Worm (Caenorhabditis elegans): ENCODE results near the gene C02H6.1.

The C02H6.1 gene

DNA sequence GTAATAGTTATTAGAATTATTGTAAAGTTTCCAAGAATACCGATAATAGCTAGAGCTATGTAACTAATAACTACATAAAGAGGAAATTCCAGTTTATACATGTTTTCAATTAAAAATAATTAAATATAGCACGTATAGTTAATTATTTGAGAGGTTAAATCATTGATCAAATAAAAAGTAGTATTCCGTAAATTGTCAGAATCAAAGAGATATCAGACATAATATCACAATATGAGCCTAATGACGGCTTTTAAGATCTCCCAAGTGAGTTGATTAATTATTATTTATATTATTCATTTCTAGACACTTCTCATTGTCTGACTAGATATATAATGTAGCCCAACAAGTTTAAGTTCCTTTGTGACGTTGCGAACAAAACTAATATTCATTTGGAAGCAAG lies 10.3 kb downstream of the C02H6.1 start, which contains the start of gene srsx-24:
Gene srsx-24 (minus strand): TSS at position 101 of the 400 bp plus-strand sequence.
- no peak for TF ChIP-seq nhr-12 (tag; optimal IDR thresholded peaks at IDR 0.05)
- TF ChIP-seq sea-2 (GFP tag; optimal IDR thresholded peaks at IDR 0.05) = no peak
- TF ChIP-seq aly-2 (tag; optimal IDR thresholded peaks at IDR 0.05) = no peak
- no peak for TF ChIP-seq nhr-77 (tag; optimal IDR thresholded peaks at IDR 0.05)
- no peak for TF ChIP-seq nhr-43 (tag; optimal IDR thresholded peaks at IDR 0.05; ENCODE audit: poor library complexity, severe bottlenecking)
- TF ChIP-seq ztf-4 (tag; optimal IDR thresholded peaks at IDR 0.05) = no peak
- TF ChIP-seq ama-1 (optimal IDR thresholded peaks at IDR 0.05) = no peak
- no peak for TF ChIP-seq unc-39 (tag; optimal IDR thresholded peaks at IDR 0.05)
- TF ChIP-seq mml-1 (tag; optimal IDR thresholded peaks at IDR 0.05) = no peak
- TF ChIP-seq lin-39 (tag; optimal IDR thresholded peaks at IDR 0.05) = no peak
- TF ChIP-seq daf-12 (tag; optimal IDR thresholded peaks at IDR 0.05) = no peak
- TF ChIP-seq elt-3 (tag; optimal IDR thresholded peaks at IDR 0.05) = no peak
- no peak for TF ChIP-seq unc-62 (GFP tag; optimal IDR thresholded peaks at IDR 0.05)
- no peak for TF ChIP-seq nhr-76 (tag; optimal IDR thresholded peaks at IDR 0.05)
- no peak for TF ChIP-seq nhr-28 (tag; optimal IDR thresholded peaks at IDR 0.05)
- TF ChIP-seq elt-1 (tag; optimal IDR thresholded peaks at IDR 0.05) = no peak
- TF ChIP-seq nhr-237 (tag; optimal IDR thresholded peaks at IDR 0.05) = no peak
- TF ChIP-seq snpc-4 (tag; optimal IDR thresholded peaks at IDR 0.05) = no peak
- TF ChIP-seq pha-4 (tag; optimal IDR thresholded peaks at IDR 0.05) = no peak

DNA sequence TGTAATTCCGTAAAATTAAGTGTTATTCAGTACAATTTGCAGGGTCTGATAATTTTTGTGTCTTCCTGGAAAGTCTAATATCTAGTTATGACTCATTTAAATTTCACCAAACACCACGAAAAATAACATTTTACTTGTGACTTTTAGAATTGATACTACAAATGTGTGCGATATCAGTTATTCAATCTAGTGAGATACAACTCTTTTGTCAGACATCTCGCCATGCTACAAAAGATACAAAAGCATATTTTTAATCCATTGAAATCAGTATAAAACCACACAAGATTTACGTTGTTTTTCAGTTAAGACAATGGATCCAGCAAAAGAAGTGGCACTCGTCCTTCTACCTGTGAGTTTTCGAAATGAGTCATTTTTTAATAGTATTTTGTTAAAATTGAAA lies 15.6 kb downstream of the C02H6.1 start, which contains the start of gene srx-56:
Gene srx-56 (plus strand): TSS at position 301 of the 400 bp plus-strand sequence.
- TF ChIP-seq nhr-23 (tag; optimal IDR thresholded peaks at IDR 0.05) = no peak
- TF ChIP-seq pha-4 (tag; optimal IDR thresholded peaks at IDR 0.05) = no peak
- no peak for TF ChIP-seq nhr-28 (tag; optimal IDR thresholded peaks at IDR 0.05)
- TF ChIP-seq fos-1 (tag; optimal IDR thresholded peaks at IDR 0.05) = no peak
- no peak for TF ChIP-seq skn-1 (tag; optimal IDR thresholded peaks at IDR 0.05)
- no peak for TF ChIP-seq daf-12 (tag; optimal IDR thresholded peaks at IDR 0.05)
- TF ChIP-seq nhr-67 (tag; optimal IDR thresholded peaks at IDR 0.05) = no peak
- TF ChIP-seq lin-39 (tag; optimal IDR thresholded peaks at IDR 0.05) = no peak

DNA sequence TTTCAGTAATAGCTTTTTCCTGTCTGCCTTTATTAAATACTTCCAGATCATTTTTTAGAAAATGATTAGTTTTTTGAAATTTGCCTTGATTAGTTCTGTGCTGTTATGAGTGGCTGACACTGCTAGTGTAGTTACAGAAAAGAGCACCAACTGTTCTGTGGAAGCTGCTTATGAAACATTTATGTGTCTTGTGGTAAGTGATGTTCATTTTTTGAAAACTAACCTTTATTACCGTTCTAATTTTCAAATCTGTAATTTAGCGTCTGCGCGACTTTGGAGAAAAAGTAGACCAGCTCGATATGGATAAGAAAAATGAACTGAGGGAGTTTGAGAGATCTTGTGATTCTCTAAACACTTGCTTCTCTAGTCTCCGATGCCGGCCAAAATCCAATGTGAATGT lies 20.1 kb downstream of the C02H6.1 start, which contains the start of gene srj-14:
Gene srj-14 (plus strand): TSS at position 131 of the 400 bp plus-strand sequence.
- TF ChIP-seq R02D3.7 (tag; optimal IDR thresholded peaks at IDR 0.05) = no peak
- TF ChIP-seq fos-1 (tag; optimal IDR thresholded peaks at IDR 0.05) = no peak
- no peak for TF ChIP-seq nhr-77 (tag; optimal IDR thresholded peaks at IDR 0.05)
- TF ChIP-seq mml-1 (tag; optimal IDR thresholded peaks at IDR 0.05) = no peak
- TF ChIP-seq egl-5 (tag; optimal IDR thresholded peaks at IDR 0.05) = no peak
- TF ChIP-seq skn-1 (tag; optimal IDR thresholded peaks at IDR 0.05) = no peak
- TF ChIP-seq elt-2 (tag; optimal IDR thresholded peaks at IDR 0.05) = no peak
- no peak for TF ChIP-seq elt-3 (tag; optimal IDR thresholded peaks at IDR 0.05)
- TF ChIP-seq tbx-2 (tag; optimal IDR thresholded peaks at IDR 0.05) = no peak
- TF ChIP-seq hmg-11 (tag; optimal IDR thresholded peaks at IDR 0.05) = no peak
- TF ChIP-seq ztf-4 (tag; optimal IDR thresholded peaks at IDR 0.05) = no peak

DNA sequence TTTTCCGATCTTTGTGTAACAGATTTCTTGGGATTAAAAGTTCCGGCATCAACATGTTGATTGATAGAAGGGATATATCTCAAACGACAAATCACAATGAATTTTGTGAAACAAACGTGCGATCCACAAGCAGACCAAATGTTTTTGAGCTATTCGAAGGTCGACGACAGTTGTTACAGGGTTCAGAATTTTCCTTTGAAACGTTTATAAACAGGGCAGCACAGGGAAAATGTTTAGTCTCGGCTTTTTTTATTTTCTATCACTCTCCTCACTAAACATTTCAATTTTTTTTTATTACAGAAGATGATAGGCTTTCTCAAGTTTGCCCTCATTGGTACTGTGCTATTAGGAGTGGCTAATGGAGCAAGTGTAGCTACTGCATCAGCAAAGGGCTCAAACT lies 24.7 kb downstream of the C02H6.1 start, which contains the start of gene exc-13:
Gene exc-13 (plus strand): TSS at position 301 of the 400 bp plus-strand sequence.
- no peak for TF ChIP-seq egl-5 (tag; optimal IDR thresholded peaks at IDR 0.05)
- TF ChIP-seq lin-39 (tag; optimal IDR thresholded peaks at IDR 0.05) = peak; percentile 2

DNA sequence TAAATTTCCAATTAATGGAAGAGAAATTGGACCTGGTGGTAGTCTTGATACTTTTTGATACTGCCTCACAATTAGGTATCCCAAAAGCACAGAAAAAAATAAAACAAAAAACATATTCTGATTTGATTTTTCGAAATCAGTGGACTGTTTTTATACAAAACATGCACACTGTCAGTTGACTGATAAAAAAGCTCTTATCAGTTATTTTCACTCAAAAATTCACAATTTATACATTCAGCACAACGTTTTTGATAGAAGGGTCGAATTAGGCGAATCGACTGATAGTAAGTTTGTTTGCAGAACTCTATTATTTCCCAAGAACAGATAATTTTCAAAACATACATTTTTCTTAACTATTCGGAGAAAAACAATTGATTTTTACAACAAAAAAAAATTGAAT lies 25.6 kb downstream of the C02H6.1 start, which contains the start of gene cyp-35A2:
Gene cyp-35A2 (minus strand): TSS at position 124 of the 400 bp plus-strand sequence.
- TF ChIP-seq elt-1 (tag; optimal IDR thresholded peaks at IDR 0.05) = no peak
- peak; percentile 79 for TF ChIP-seq pqm-1 (tag; optimal IDR thresholded peaks at IDR 0.05)
- no peak for TF ChIP-seq ceh-9 (tag; optimal IDR thresholded peaks at IDR 0.05)
- TF ChIP-seq mml-1 (tag; optimal IDR thresholded peaks at IDR 0.05) = no peak
- peak; percentile 86 for TF ChIP-seq elt-2 (tag; optimal IDR thresholded peaks at IDR 0.05)
- no peak for TF ChIP-seq zag-1 (tag; optimal IDR thresholded peaks at IDR 0.05)
- TF ChIP-seq nhr-77 (tag; optimal IDR thresholded peaks at IDR 0.05) = no peak
- TF ChIP-seq unc-39 (tag; optimal IDR thresholded peaks at IDR 0.05) = no peak
- TF ChIP-seq snpc-4 (tag; optimal IDR thresholded peaks at IDR 0.05) = no peak
- TF ChIP-seq mdl-1 (tag; optimal IDR thresholded peaks at IDR 0.05) = no peak
- TF ChIP-seq ztf-4 (tag; optimal IDR thresholded peaks at IDR 0.05) = no peak
- no peak for TF ChIP-seq nhr-43 (tag; optimal IDR thresholded peaks at IDR 0.05; ENCODE audit: poor library complexity, severe bottlenecking)
- TF ChIP-seq egl-27 (tag; optimal IDR thresholded peaks at IDR 0.05) = no peak
- TF ChIP-seq daf-12 (tag; optimal IDR thresholded peaks at IDR 0.05) = no peak
- TF ChIP-seq skn-1 (tag; optimal IDR thresholded peaks at IDR 0.05) = no peak
- no peak for TF ChIP-seq ztf-11 (tag; optimal IDR thresholded peaks at IDR 0.05)
- no peak for TF ChIP-seq jun-1 (tag; optimal IDR thresholded peaks at IDR 0.05)

All from whole organism, L3 larva.